Fruit fly (Drosophila melanogaster) whole organism, adult: Measurements from ENCODE around the gene bdwf.

Experiments
- CG11617 ChIP-seq: fragments of 200-800 bp; sonication (Bioruptor generic); optimal IDR thresholded peaks from 2 replicates; lab custom pipeline; 2017; ENCODE audit warnings: mild to moderate bottlenecking, missing biosample characterization, missing genetic modification reagents, missing genetic modification characterization
- CG12768 ChIP-seq: fragments of 200-800 bp; sonication (Bioruptor generic); optimal IDR thresholded peaks from 2 replicates; lab custom pipeline; 2017; ENCODE audit warnings: missing biosample characterization, missing genetic modification characterization, mild to moderate bottlenecking, moderate library complexity, missing genetic modification reagents
- CG14711 ChIP-seq: fragments of 200-800 bp; sonication (Bioruptor generic); optimal IDR thresholded peaks from 2 replicates; lab custom pipeline; 2018; ENCODE audit warnings: missing biosample characterization, mild to moderate bottlenecking, missing genetic modification characterization, moderate library complexity
- CG1620 ChIP-seq: fragments of 200-800 bp; sonication (Bioruptor generic); optimal IDR thresholded peaks from 2 replicates; lab custom pipeline; 2016; ENCODE audit warnings: missing biosample characterization, missing genetic modification characterization
- CG33017 ChIP-seq: fragments of 200-800 bp; sonication (Bioruptor generic); optimal IDR thresholded peaks from 2 replicates; lab custom pipeline; 2018; ENCODE audit warnings: missing biosample characterization, mild to moderate bottlenecking, missing genetic modification characterization, moderate library complexity
- CG5204 ChIP-seq: fragments of 200-800 bp; sonication (Bioruptor generic); optimal IDR thresholded peaks from 2 replicates; lab custom pipeline; 2016; ENCODE audit warnings: missing biosample characterization, missing genetic modification characterization
- CG7045 ChIP-seq: fragments of 200-800 bp; sonication (Bioruptor generic); optimal IDR thresholded peaks from 2 replicates; lab custom pipeline; 2017; ENCODE audit warnings: missing biosample characterization, mild to moderate bottlenecking, missing genetic modification characterization
- CG7101 ChIP-seq: fragments of 200-800 bp; sonication (Bioruptor generic); optimal IDR thresholded peaks from 2 replicates; lab custom pipeline; 2018; ENCODE audit warnings: missing biosample characterization, mild to moderate bottlenecking, missing genetic modification characterization, moderate library complexity
- Clk ChIP-seq: fragments of 200-800 bp; sonication (Bioruptor generic); optimal IDR thresholded peaks from 2 replicates; lab custom pipeline; 2017; ENCODE audit warnings: missing biosample characterization, missing genetic modification characterization
- Crg-1 ChIP-seq: fragments of 200-800 bp; sonication (Bioruptor generic); optimal IDR thresholded peaks from 2 replicates; lab custom pipeline; 2016; ENCODE audit warnings: missing biosample characterization, missing genetic modification characterization
- Hr96 ChIP-seq: fragments of 200-800 bp; sonication (Bioruptor generic); optimal IDR thresholded peaks from 2 replicates; lab custom pipeline; 2016; ENCODE audit warnings: missing biosample characterization, missing genetic modification characterization
- Mnt ChIP-seq: fragments of 200-800 bp; sonication (Bioruptor generic); optimal IDR thresholded peaks from 2 replicates; lab custom pipeline; 2016; ENCODE audit warnings: missing biosample characterization, mild to moderate bottlenecking, missing genetic modification characterization
- bab1 ChIP-seq: fragments of 200-800 bp; sonication (Bioruptor generic); optimal IDR thresholded peaks from 3 replicates; lab custom pipeline; 2019; ENCODE audit warnings: missing biosample characterization, mild to moderate bottlenecking, missing genetic modification characterization, moderate library complexity
- cic ChIP-seq: fragments of 200-800 bp; sonication (Bioruptor generic); optimal IDR thresholded peaks from 2 replicates; lab custom pipeline; 2017; ENCODE audit warnings: missing biosample characterization, mild to moderate bottlenecking, missing genetic modification characterization, moderate library complexity
- cnc ChIP-seq, 2 experiments: fragments of >200 bp; optimal IDR thresholded peaks; 2 replicates each; lab custom pipeline; 2017
- kay ChIP-seq: fragments of 200-800 bp; sonication (Bioruptor generic); peaks from one replicate; lab custom pipeline; 2016; ENCODE audit warnings: missing biosample characterization, missing genetic modification characterization, borderline replicate concordance
- ovo ChIP-seq: fragments of 200-800 bp; sonication (Bioruptor generic); optimal IDR thresholded peaks from 2 replicates; lab custom pipeline; 2016; ENCODE audit warnings: missing biosample characterization, missing genetic modification characterization
- pad ChIP-seq: fragments of 200-800 bp; sonication (Bioruptor generic); optimal IDR thresholded peaks from 3 replicates; lab custom pipeline; 2017; ENCODE audit warnings: missing biosample characterization, missing genetic modification characterization, mild to moderate bottlenecking, moderate library complexity, missing genetic modification reagents
- tj ChIP-seq: fragments of 200-800 bp; sonication (Bioruptor generic); optimal IDR thresholded peaks from 3 replicates; lab custom pipeline; 2017; ENCODE audit warnings: missing biosample characterization, mild to moderate bottlenecking, missing genetic modification characterization, moderate library complexity
- toe ChIP-seq: fragments of 200-800 bp; sonication (Bioruptor generic); optimal IDR thresholded peaks from 2 replicates; lab custom pipeline; 2016; ENCODE audit warnings: missing biosample characterization, missing genetic modification characterization

Gene bdwf

DNA sequence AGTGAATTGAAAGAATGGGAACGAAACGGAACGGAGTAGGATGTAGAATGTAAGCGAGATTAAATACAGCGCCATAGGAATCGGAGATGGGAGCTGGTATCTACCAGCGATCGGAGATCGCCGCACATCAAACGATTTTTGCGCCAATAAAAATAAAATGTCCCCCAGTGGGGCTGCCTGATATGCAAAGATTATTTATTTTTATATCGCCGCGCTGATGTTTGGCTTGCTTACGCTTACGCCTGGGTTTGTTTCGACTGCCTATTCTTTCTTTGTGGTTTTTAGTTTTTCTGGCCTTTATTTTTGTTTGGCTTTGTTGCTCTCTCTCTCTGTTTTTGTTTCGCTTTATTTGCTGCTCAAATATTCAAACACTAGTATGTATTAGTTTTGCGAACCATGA, 20.8 kb upstream of the bdwf start:
- TF ChIP-seq CG12768 (GFP tag; lab: Kevin White, UChicago) (no peak), CG11617 (no peak), cic (no peak), CG7045 (GFP tag; lab: Kevin White, UChicago) (no peak), bab1 (GFP tag; lab: Kevin White, UChicago) (no peak), Mnt (GFP tag; lab: Kevin White, UChicago) (no peak), ovo (GFP tag; lab: Kevin White, UChicago) (no peak), cnc (optimal IDR thresholded peaks at IDR 0.05; lab: Kevin White, UChicago) (no peak), Crg-1 (GFP tag; lab: Kevin White, UChicago) (no peak)

DNA sequence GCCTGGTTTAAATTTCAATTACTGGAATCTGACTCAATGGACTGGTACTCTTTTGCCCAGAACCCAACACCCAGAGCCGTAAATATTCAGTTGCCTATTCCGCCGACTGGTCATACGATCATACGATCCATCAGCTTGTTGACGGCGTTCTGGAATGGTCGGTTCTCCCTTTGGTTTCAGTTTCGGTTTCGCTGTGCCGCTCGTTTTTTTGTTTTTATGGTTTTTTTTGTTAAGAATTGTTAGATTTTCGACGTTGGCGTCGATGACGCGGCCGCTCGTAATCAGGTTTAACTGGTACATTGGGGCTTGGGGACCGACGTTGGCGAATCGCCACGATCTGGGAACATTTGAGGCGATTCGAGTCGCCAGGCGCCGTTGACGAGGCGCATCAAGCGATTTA, 19.8 kb upstream of the bdwf start:
- TF ChIP-seq CG14711 (no peak), tj (GFP tag; lab: Kevin White, UChicago) (peak; percentile 36), bab1 (GFP tag; lab: Kevin White, UChicago) (no peak), CG7101 (tag; lab: Kevin White, UChicago) (no peak), CG12768 (GFP tag; lab: Kevin White, UChicago) (peak; percentile 14), Clk (GFP tag; lab: Kevin White, UChicago) (no peak)

DNA sequence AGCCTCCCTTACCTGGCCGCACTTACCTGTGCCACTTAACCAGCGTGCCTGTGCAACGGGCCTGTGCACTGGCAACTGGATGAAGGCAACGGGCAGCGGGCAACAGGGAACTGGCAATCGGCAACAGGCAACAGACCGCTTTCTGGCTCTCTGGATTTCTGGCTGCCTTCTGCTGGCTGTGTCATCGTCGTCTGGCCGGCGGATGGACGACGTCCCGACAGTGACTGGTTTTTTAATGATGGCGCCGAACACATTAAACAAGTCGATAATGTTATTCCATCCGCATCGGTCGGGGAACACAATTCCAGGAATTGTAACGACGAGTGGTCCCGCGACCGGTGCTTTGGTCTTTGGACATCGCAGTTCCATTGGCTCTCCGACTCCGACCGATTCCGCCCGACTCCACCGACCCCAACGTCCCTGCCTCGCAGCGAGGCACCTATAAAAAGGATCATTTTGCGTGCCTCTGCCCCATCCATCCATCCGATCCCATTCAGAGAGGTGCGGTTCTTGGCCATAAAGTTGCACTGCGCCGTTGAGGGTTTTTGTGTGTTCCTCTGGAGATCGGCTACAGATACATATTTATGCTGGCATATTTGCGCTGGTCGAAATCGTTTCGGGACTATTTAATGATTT, 18.9 kb upstream of the bdwf start:
- no peak for TF ChIP-seq ovo (GFP tag; lab: Kevin White, UChicago)
- TF ChIP-seq CG7045 (GFP tag; lab: Kevin White, UChicago): no peak
- no peak for TF ChIP-seq Hr96
- no peak for TF ChIP-seq bab1 (GFP tag; lab: Kevin White, UChicago)
- no peak for TF ChIP-seq kay (GFP tag; lab: Kevin White, UChicago)
- TF ChIP-seq CG33017 (tag; lab: Kevin White, UChicago): no peak
- TF ChIP-seq toe: no peak
- TF ChIP-seq Crg-1 (GFP tag; lab: Kevin White, UChicago): no peak
- no peak for TF ChIP-seq tj (GFP tag; lab: Kevin White, UChicago)
- TF ChIP-seq CG5204 (GFP tag; lab: Kevin White, UChicago): no peak

DNA sequence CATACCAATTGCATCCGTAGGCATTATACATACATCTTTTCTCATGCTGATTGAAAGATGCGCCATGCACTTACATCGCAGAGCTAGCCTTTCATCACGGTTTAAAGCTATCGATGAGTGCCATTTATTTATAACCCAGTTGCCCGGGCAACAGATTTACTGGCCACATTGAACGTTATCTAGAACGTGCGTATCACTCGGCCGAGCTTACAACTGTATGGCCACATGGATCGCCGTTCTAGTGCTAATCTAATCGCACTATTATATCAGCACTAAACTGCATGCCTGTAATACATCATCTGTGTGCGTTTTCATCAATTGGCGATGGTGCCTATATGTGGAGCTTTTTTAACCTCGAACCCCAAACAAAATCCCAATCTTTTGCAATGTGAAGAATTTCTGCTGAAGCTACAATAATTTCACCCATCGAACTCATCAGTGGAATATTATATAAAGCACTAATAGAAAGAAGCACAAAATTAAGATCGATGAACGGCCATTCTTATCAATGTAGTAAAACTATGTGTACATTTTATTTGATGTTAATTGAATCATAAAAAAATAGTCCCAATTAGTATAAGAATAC, 18.0 kb upstream of the bdwf start:
- TF ChIP-seq cic (peak; percentile 85), cnc (optimal IDR thresholded peaks at IDR 0.05; lab: Kevin White, UChicago) (no peak), Mnt (GFP tag; lab: Kevin White, UChicago) (peak; percentile 64), Clk (GFP tag; lab: Kevin White, UChicago) (no peak)

DNA sequence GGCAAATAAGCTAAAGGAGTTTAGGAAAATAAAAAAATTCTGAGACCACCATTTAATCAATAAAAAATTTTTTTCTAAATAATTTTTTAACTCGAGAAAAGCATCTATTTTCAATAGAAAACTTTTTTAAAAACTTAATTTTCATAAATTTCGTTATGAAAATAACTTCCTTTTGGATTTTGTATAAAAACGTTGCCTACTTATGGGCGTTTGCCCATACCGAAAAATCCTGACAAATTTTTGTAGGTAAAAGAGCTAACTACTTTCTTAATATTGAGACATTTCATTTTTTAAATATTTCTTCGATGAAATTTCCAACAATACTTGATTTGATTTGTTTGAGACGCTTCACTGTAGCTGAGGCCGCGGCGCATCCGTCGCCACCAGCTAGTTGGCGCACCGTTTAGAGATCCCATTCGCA, 17.3 kb upstream of the bdwf start:
- TF ChIP-seq CG12768 (GFP tag; lab: Kevin White, UChicago): no peak
- peak; percentile 25 for TF ChIP-seq CG7101 (tag; lab: Kevin White, UChicago)
- no peak for TF ChIP-seq CG1620 (GFP tag; lab: Kevin White, UChicago)
- TF ChIP-seq CG7045 (GFP tag; lab: Kevin White, UChicago): peak; percentile 46
- TF ChIP-seq CG5204 (GFP tag; lab: Kevin White, UChicago): peak; percentile 74
- TF ChIP-seq toe: peak; percentile 12
- no peak for TF ChIP-seq ovo (GFP tag; lab: Kevin White, UChicago)
- peak; percentile 68 for TF ChIP-seq kay (GFP tag; lab: Kevin White, UChicago)
- TF ChIP-seq CG11617: peak; percentile 51
- peak; percentile 42 for TF ChIP-seq Hr96

DNA sequence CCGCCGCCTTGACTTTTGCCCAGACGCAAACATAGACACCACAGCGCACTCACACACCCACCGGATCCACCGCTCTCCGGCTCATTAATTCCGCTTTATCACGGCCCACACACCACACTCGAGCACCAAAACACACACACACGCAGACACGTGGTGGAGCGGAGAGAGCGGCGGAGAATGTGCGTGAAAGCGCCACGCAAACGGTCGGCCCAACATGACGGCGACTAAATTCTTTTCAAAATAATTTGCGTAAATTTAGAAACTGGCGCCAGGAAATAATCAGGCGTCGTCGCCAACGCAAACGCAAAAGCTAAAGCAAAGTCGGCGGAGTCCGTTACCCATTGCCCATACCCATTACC, 16.9 kb upstream of the bdwf start:
- TF ChIP-seq Mnt (GFP tag; lab: Kevin White, UChicago) (peak; percentile 69), cnc (optimal IDR thresholded peaks at IDR 0.05; lab: Kevin White, UChicago) (peak; percentile 4 to 56), CG7045 (GFP tag; lab: Kevin White, UChicago) (no peak)

DNA sequence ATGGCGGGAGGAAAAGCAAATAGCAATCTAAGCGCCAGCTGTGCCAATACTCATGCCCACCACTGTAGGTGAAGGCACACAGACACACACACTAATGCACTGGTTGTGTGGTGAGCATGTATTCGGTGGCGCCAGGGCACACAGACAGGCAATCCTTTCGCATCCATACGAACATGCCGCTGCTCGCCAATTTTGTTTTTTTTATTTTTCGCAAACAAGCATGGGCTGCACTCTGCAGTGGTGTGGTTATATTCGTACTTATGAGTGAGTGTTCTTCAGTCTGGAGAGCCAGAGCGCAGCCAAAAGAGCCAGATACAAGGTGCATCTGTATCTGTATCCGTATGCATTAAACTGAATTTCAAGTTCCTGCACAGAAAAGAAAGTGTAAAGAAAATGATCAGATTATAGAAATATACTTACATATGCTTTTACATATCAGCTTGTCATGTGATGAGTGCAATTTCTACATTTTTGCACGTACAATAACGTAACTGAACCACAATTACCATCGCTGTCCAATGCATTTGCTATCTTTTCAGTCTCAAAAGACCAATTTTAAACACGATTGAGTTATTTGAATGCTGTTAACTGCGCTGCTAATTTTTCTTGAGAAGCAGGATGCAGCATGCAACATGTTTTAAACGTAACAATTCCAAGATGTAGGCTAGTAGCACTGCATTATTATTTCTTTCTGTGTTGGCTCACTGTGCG, 16.3 kb upstream of the bdwf start:
- TF ChIP-seq kay (GFP tag; lab: Kevin White, UChicago) (no peak), cnc (optimal IDR thresholded peaks at IDR 0.05; lab: Kevin White, UChicago) (no peak), bab1 (GFP tag; lab: Kevin White, UChicago) (no peak), toe (peak; percentile 33), Crg-1 (GFP tag; lab: Kevin White, UChicago) (peak; percentile 28), CG33017 (tag; lab: Kevin White, UChicago) (peak; percentile 4), CG5204 (GFP tag; lab: Kevin White, UChicago) (peak; percentile 52), Hr96 (no peak), ovo (GFP tag; lab: Kevin White, UChicago) (no peak), tj (GFP tag; lab: Kevin White, UChicago) (peak; percentile 68), Clk (GFP tag; lab: Kevin White, UChicago) (no peak), CG7101 (tag; lab: Kevin White, UChicago) (peak; percentile 34), CG1620 (GFP tag; lab: Kevin White, UChicago) (no peak), CG12768 (GFP tag; lab: Kevin White, UChicago) (peak; percentile 57), CG11617 (peak; percentile 56), Mnt (GFP tag; lab: Kevin White, UChicago) (peak; percentile 78), pad (GFP tag; lab: Kevin White, UChicago) (peak; percentile 1), CG7045 (GFP tag; lab: Kevin White, UChicago) (no peak), CG14711 (no peak), cic (peak; percentile 58)
